Worm (Caenorhabditis elegans) whole organism, L3 larva: ENCODE measurements around the gene golg-4.

Source experiments
- ceh-82 ChIP-seq: fragments of 150-350 bp; optimal IDR thresholded peaks from 2 replicates; lab custom pipeline; 2014; ENCODE audit warnings: missing biosample characterization, missing genetic modification characterization
- elt-3 ChIP-seq, 3 experiments: fragments of 150-350 bp in 1 of 3; sonication (generic microtip) in 2 of 3; optimal IDR thresholded peaks; 2 replicates in 2 of 3; 4 replicates in 1 of 3; lab custom pipeline; 2014 to 2017; ENCODE audit warnings: missing biosample characterization in 3 of 3, missing genetic modification characterization in 3 of 3
- ztf-11 ChIP-seq: fragments of 150-350 bp; optimal IDR thresholded peaks from 2 replicates; lab custom pipeline; 2014; ENCODE audit warnings: missing biosample characterization, missing genetic modification characterization

DNA sequence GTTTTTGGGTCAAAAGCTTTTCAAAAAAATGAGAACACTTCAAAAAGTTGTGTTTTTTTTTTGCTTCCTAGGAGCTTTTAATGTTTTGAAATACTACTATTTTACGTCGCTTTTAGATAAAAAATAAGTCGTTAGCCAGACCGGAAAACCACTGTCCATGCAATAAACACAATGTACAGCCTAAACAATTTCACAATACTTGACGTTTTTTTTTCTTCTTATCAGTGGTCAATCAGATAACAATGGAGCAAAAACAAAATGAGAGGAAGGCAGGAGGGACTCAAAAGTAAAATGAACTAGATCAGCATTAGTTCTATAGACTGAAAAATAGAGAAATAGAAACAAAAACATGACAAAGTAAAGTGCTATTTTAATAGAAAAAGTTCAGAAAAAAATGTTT, 34.6 kb upstream of the golg-4 start:
- TF ChIP-seq elt-3 (tag; optimal IDR thresholded peaks at IDR 0.05; lab: Kevin White, UChicago) (no peak), ztf-11 (tag; lab: Kevin White, UChicago) (no peak), ceh-82 (no peak)
